Worm (Caenorhabditis elegans) whole organism, young adult: ENCODE measurements around the gene cox-6B.
A peak's percentile ranks its signal among the peaks of the same experiment; 100 is the strongest.

ENCODE experiments used
- D2030.7 ChIP-seq: fragments of 200-800 bp; sonication (Bioruptor generic); IDR thresholded peaks from 2 replicates; pipeline ENCODE4 v1.3.6; 2022; ENCODE audit warnings: missing genetic modification reagents, missing genetic modification characterization, missing compliant biosample characterization
- F22D6.2 ChIP-seq: sonication (generic microtip); optimal IDR thresholded peaks from 2 replicates; lab custom pipeline; 2016; ENCODE audit warnings: mild to moderate bottlenecking, missing genetic modification characterization, missing compliant biosample characterization
- F33H1.4 ChIP-seq: fragments of 200-800 bp; sonication (Bioruptor generic); IDR thresholded peaks from 2 replicates; pipeline ENCODE4 v1.3.6; 2022; ENCODE audit warnings: missing genetic modification reagents, missing genetic modification characterization, missing compliant biosample characterization
- K11D2.4 ChIP-seq: fragments of 200-800 bp; sonication (Bioruptor generic); IDR thresholded peaks from 2 replicates; pipeline ENCODE4 v1.3.6; 2022; ENCODE audit warnings: missing genetic modification reagents, missing genetic modification characterization, missing compliant biosample characterization
- T26A5.8 ChIP-seq: sonication (generic microtip); optimal IDR thresholded peaks from 2 replicates; lab custom pipeline; 2016; ENCODE audit warnings: missing genetic modification characterization, missing compliant biosample characterization
- Y67H2A.10 ChIP-seq: fragments of 200-800 bp; sonication (Bioruptor generic); conservative IDR thresholded peaks from 2 replicates; pipeline ENCODE4 v1.3.6; 2022; ENCODE audit warnings: missing genetic modification reagents, missing genetic modification characterization, missing compliant biosample characterization
- akir-1 ChIP-seq: fragments of 200-800 bp; sonication (Bioruptor generic); optimal IDR thresholded peaks from 2 replicates; lab custom pipeline; 2018; ENCODE audit warnings: mild to moderate bottlenecking, missing genetic modification characterization, moderate library complexity, missing compliant biosample characterization
- aptf-3 ChIP-seq: fragments of 200-800 bp; sonication (Bioruptor generic); IDR thresholded peaks from 2 replicates; pipeline ENCODE4 v1.3.6; 2022; ENCODE audit warnings: missing genetic modification characterization, missing compliant biosample characterization
- attf-5 ChIP-seq: fragments of 200-800 bp; sonication (Bioruptor generic); optimal IDR thresholded peaks from 2 replicates; lab custom pipeline; 2018; ENCODE audit warnings: mild to moderate bottlenecking, missing genetic modification characterization, missing compliant biosample characterization
- bed-1 ChIP-seq: fragments of 200-800 bp; sonication (Bioruptor generic); IDR thresholded peaks from 2 replicates; pipeline ENCODE4 v1.3.6; 2022; ENCODE audit warnings: missing genetic modification reagents, missing genetic modification characterization, missing compliant biosample characterization
- ccch-3 ChIP-seq: fragments of 200-800 bp; sonication (Bioruptor generic); optimal IDR thresholded peaks from 2 replicates; lab custom pipeline; 2018; ENCODE audit warnings: mild to moderate bottlenecking, missing genetic modification characterization, missing compliant biosample characterization
- ceh-27 ChIP-seq: fragments of 200-800 bp; sonication (Bioruptor generic); optimal IDR thresholded peaks from 2 replicates; lab custom pipeline; 2018; ENCODE audit warnings: mild to moderate bottlenecking, missing genetic modification characterization, moderate library complexity, missing compliant biosample characterization
- ceh-40 ChIP-seq: fragments of 200-800 bp; sonication (Bioruptor generic); IDR thresholded peaks from 2 replicates; pipeline ENCODE4 v1.3.6; 2022; ENCODE audit warnings: missing genetic modification characterization, missing compliant biosample characterization
- ceh-58 ChIP-seq: fragments of 200-800 bp; sonication (Bioruptor generic); IDR thresholded peaks from 2 replicates; pipeline ENCODE4 v1.3.6; 2022; ENCODE audit warnings: missing genetic modification characterization, missing compliant biosample characterization
- chd-7 ChIP-seq: sonication (generic microtip); optimal IDR thresholded peaks from 2 replicates; lab custom pipeline; 2016; ENCODE audit warnings: mild to moderate bottlenecking, missing genetic modification characterization, moderate library complexity, missing compliant biosample characterization
- dox-1 ChIP-seq: fragments of 200-800 bp; sonication (Bioruptor generic); IDR thresholded peaks from 2 replicates; pipeline ENCODE4 v1.3.6; 2022; ENCODE audit warnings: missing genetic modification reagents, missing genetic modification characterization, missing compliant biosample characterization
- efl-1 ChIP-seq: fragments of 150-350 bp; optimal IDR thresholded peaks from 2 replicates; lab custom pipeline; 2014; ENCODE audit warnings: missing biosample characterization, missing genetic modification reagents, missing genetic modification characterization
- egrh-3 ChIP-seq: fragments of 200-800 bp; sonication (Bioruptor generic); IDR thresholded peaks from 2 replicates; pipeline ENCODE4 v1.3.6; 2022; ENCODE audit warnings: missing genetic modification reagents, missing genetic modification characterization, missing compliant biosample characterization
- ets-4 ChIP-seq: fragments of 200-800 bp; sonication (Bioruptor generic); optimal IDR thresholded peaks from 2 replicates; lab custom pipeline; 2018; ENCODE audit warnings: mild to moderate bottlenecking, missing genetic modification characterization, missing compliant biosample characterization
- hmg-1.2 ChIP-seq: fragments of 200-800 bp; sonication (Bioruptor generic); IDR thresholded peaks from 2 replicates; pipeline ENCODE4 v1.3.6; 2022; ENCODE audit warnings: missing genetic modification reagents, missing genetic modification characterization, missing compliant biosample characterization
- hmg-20 ChIP-seq: fragments of 200-800 bp; sonication (Bioruptor generic); IDR thresholded peaks from 2 replicates; pipeline ENCODE4 v1.3.6; 2022; ENCODE audit warnings: missing genetic modification reagents, missing genetic modification characterization, missing compliant biosample characterization
- hsf-1 ChIP-seq: fragments of 200-800 bp; sonication (Bioruptor generic); IDR thresholded peaks from 2 replicates; pipeline ENCODE4 v1.3.6; 2022; ENCODE audit warnings: missing genetic modification reagents, missing genetic modification characterization, missing compliant biosample characterization
- lag-1 ChIP-seq: fragments of 200-800 bp; sonication (Bioruptor generic); IDR thresholded peaks from 2 replicates; pipeline ENCODE4 v1.3.6; 2022; ENCODE audit warnings: missing genetic modification reagents, missing genetic modification characterization, missing compliant biosample characterization
- let-607 ChIP-seq, 2 experiments: fragments of 200-800 bp in 1 of 2; sonication (Bioruptor generic) in 1 of 2; sonication (generic microtip) in 1 of 2; optimal IDR thresholded peaks; 2 replicates each; lab custom pipeline; 2016 to 2018; ENCODE audit warnings: mild to moderate bottlenecking in 2 of 2, missing compliant biosample characterization in 2 of 2, missing genetic modification characterization in 2 of 2, moderate library complexity in 2 of 2, missing genotype in 1 of 2
- lin-26 ChIP-seq: fragments of 200-800 bp; sonication (Bioruptor generic); IDR thresholded peaks from 2 replicates; pipeline ENCODE4 v1.3.6; 2022; ENCODE audit warnings: missing genetic modification reagents, missing genetic modification characterization, missing compliant biosample characterization
- lin-40 ChIP-seq: sonication (generic microtip); optimal IDR thresholded peaks from 2 replicates; lab custom pipeline; 2016; ENCODE audit warnings: missing genetic modification characterization, mild to moderate bottlenecking, missing compliant biosample characterization, missing genotype, missing genetic modification reagents
- lin-54 ChIP-seq: fragments of 200-800 bp; sonication (Bioruptor generic); optimal IDR thresholded peaks from 2 replicates; lab custom pipeline; 2018; ENCODE audit warnings: mild to moderate bottlenecking, missing genetic modification characterization, missing compliant biosample characterization
- lsy-27 ChIP-seq: sonication (generic microtip); optimal IDR thresholded peaks from 2 replicates; lab custom pipeline; 2017; ENCODE audit warnings: missing genetic modification characterization, mild to moderate bottlenecking, missing compliant biosample characterization, antibody characterized with exemption, missing genotype, borderline replicate concordance; ENCODE audit not compliant: insufficient read depth
- madf-3 ChIP-seq: fragments of 200-800 bp; sonication (Bioruptor generic); IDR thresholded peaks from 2 replicates; pipeline ENCODE4 v1.3.6; 2022; ENCODE audit warnings: missing genetic modification reagents, missing genetic modification characterization, missing compliant biosample characterization
- madf-8 ChIP-seq: fragments of 200-800 bp; sonication (Bioruptor generic); conservative IDR thresholded peaks from 2 replicates; pipeline ENCODE4 v1.3.6; 2022; ENCODE audit warnings: missing genetic modification reagents, missing genetic modification characterization, missing compliant biosample characterization
- mcd-1 ChIP-seq: fragments of 200-800 bp; sonication (Bioruptor generic); IDR thresholded peaks from 2 replicates; pipeline ENCODE4 v1.3.6; 2022; ENCODE audit warnings: missing genetic modification reagents, missing genetic modification characterization, missing compliant biosample characterization
- mxl-1 ChIP-seq: sonication (generic microtip); optimal IDR thresholded peaks from 2 replicates; lab custom pipeline; 2016; ENCODE audit warnings: missing genetic modification characterization, missing compliant biosample characterization
- nfya-1 ChIP-seq: sonication (generic microtip); optimal IDR thresholded peaks from 2 replicates; lab custom pipeline; 2017; ENCODE audit warnings: antibody characterized with exemption, missing compliant biosample characterization, missing genetic modification characterization, borderline replicate concordance; ENCODE audit not compliant: insufficient read depth
- nhr-120 ChIP-seq: fragments of 200-800 bp; sonication (Bioruptor generic); IDR thresholded peaks from 2 replicates; pipeline ENCODE4 v1.3.6; 2022; ENCODE audit warnings: missing genetic modification characterization, missing compliant biosample characterization
- nhr-27 ChIP-seq: fragments of 200-800 bp; sonication (Bioruptor generic); optimal IDR thresholded peaks from 2 replicates; lab custom pipeline; 2018; ENCODE audit warnings: mild to moderate bottlenecking, missing genetic modification characterization, moderate library complexity, missing compliant biosample characterization
- nhr-80 ChIP-seq: sonication (generic microtip); optimal IDR thresholded peaks from 2 replicates; lab custom pipeline; 2016; ENCODE audit warnings: missing genetic modification characterization, missing compliant biosample characterization
- pha-4 ChIP-seq: fragments of 150-350 bp; sonication (generic microtip); optimal IDR thresholded peaks from 2 replicates; lab custom pipeline; 2014; ENCODE audit warnings: missing biosample characterization, missing genetic modification reagents, missing genetic modification characterization
- rcor-1 ChIP-seq: fragments of 200-800 bp; sonication (Bioruptor generic); IDR thresholded peaks from 2 replicates; pipeline ENCODE4 v1.3.6; 2022; ENCODE audit warnings: missing genetic modification reagents, missing genetic modification characterization, missing compliant biosample characterization
- rec-8 ChIP-seq, 2 experiments: sonication (generic microtip); optimal IDR thresholded peaks; 2 replicates each; lab custom pipeline; 2016; ENCODE audit warnings: mild to moderate bottlenecking in 2 of 2, missing genetic modification characterization in 2 of 2, missing genetic modification reagents in 2 of 2, missing genotype in 2 of 2, missing biosample characterization in 1 of 2, missing compliant biosample characterization in 1 of 2, moderate library complexity in 1 of 2
- sdz-38 ChIP-seq: sonication (generic microtip); optimal IDR thresholded peaks from 2 replicates; lab custom pipeline; 2016; ENCODE audit warnings: missing genotype, missing genetic modification characterization, missing compliant biosample characterization
- snpc-3.4 ChIP-seq: sonication (generic microtip); optimal IDR thresholded peaks from 2 replicates; lab custom pipeline; 2017; ENCODE audit warnings: missing genetic modification characterization, mild to moderate bottlenecking, missing compliant biosample characterization, antibody characterized with exemption, moderate library complexity, missing genotype, missing genetic modification reagents
- sptf-2 ChIP-seq: fragments of 200-800 bp; sonication (Bioruptor generic); optimal IDR thresholded peaks from 2 replicates; lab custom pipeline; 2018; ENCODE audit warnings: mild to moderate bottlenecking, missing genetic modification characterization, missing compliant biosample characterization
- zfh-2 ChIP-seq: fragments of 200-800 bp; sonication (Bioruptor generic); conservative IDR thresholded peaks from 2 replicates; pipeline ENCODE4 v1.3.6; 2022; ENCODE audit warnings: missing genetic modification reagents, missing genetic modification characterization, missing compliant biosample characterization
- ztf-18 ChIP-seq: sonication (generic microtip); optimal IDR thresholded peaks from 2 replicates; lab custom pipeline; 2016; ENCODE audit warnings: missing genotype, mild to moderate bottlenecking, missing genetic modification characterization, missing compliant biosample characterization

The cox-6B gene

DNA sequence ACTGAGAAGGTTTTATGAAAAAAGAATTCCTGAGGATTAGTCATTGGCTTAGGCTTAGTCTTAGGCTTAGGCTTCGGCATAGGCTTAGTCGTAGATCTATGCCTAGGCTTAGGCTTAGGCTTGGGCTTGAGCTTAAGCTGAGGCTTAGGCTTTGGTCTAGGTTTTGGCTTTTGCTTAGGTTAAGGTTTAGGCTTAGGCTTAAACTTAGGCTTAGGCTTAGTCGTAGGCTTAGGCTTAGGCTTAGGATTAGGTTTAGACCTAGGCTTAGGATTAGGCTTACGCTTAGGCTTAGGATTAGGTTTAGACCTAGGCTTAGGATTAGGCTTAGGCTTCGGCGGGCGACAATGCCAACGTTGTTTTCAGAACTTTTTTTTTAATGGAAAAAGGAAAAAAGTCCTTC is 24.0 kb upstream of the cox-6B start:
- TF ChIP-seq hmg-1.2 (no peak), lin-26 (GFP tag; lab: Robert Waterston, UW) (0 out of 2 replicates have a peak, but pooled peaks have one; percentile 16), zfh-2 (GFP tag; lab: Robert Waterston, UW) (no peak), nhr-120 (GFP tag; lab: Robert Waterston, UW) (no peak), ceh-58 (GFP tag; lab: Robert Waterston, UW) (no peak), madf-8 (no peak)

DNA sequence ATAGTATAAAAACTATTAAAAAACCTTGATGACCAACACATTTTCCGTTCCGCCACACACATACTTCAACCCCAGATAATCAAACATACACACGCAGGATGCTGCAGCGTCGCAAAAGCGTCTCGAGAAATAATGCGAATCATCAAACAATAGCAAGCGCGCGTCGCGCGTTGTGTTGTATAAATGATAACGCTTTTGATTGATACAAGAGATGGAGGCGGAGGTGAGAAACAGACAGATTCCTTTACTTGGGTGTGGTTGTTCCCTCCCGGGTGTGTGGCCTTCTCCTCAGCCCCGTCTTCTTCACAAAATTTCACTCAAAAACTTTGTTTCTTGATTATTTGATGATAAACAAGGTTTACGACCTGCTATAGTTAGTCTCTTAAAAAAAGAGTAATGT is 23.4 kb upstream of the cox-6B start:
- no peak for TF ChIP-seq lag-1
- no peak for TF ChIP-seq lsy-27
- TF ChIP-seq sptf-2 = no peak
- TF ChIP-seq let-607 (tag; optimal IDR thresholded peaks at IDR 0.05; lab: Kevin White, UChicago) = peak in 1 of 2 experiments; percentile 25
- peak; percentile 8 for TF ChIP-seq attf-5 (GFP tag; lab: Kevin White, UChicago)
- peak; percentile 63 for TF ChIP-seq dox-1 (GFP tag; lab: Robert Waterston, UW)
- TF ChIP-seq nhr-80 (tag; lab: Kevin White, UChicago) = peak; percentile 73

DNA sequence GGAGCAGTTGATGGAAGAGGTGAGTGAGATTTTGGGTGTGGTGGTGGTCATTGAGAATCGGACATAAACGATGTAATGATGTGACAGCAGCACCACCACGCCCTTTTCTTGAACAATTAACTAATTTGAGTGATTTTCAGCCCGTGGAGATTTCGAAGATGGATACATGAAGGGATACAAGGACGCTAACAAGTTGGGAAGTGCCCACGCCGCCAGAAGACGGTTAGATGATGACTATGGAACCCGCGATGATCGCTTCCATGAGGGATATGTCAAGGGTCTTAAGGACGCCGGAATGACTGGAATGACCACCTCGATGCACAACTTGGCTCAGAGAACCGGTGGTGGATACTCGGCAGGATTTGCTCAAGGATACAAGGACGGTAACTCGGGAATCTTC is 21.4 kb upstream of the cox-6B start:
- TF ChIP-seq ceh-27 (GFP tag; lab: Kevin White, UChicago) (no peak), zfh-2 (GFP tag; lab: Robert Waterston, UW) (peak; percentile 62), madf-3 (no peak)

DNA sequence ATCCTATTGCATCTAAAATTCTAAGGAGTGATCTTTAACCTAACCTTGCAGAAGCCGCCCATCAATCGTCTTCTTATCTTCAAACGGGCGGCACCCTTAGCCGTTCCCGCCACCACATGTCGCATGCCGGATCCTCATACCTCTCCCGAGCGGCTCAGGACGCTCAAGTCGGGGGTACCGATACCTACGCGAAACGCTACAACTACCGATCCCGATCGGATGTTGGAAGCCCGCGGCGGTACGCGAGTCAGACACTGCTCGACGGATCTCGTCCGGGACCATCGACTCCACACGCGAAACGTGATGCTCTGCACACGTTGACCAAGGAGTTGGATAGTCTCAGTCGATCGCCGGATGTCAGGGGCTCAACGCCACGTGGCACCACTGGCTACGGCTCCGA is 20.1 kb upstream of the cox-6B start:
- TF ChIP-seq rec-8 (tag; optimal IDR thresholded peaks at IDR 0.05; lab: Kevin White, UChicago) = no peak
- no peak for TF ChIP-seq Y67H2A.10
- no peak for TF ChIP-seq nfya-1 (tag; lab: Kevin White, UChicago)
- TF ChIP-seq lag-1 = no peak
- TF ChIP-seq hsf-1 = no peak
- no peak for TF ChIP-seq ceh-40 (GFP tag; lab: Robert Waterston, UW)
- TF ChIP-seq K11D2.4 (GFP tag; lab: Robert Waterston, UW) = 0 out of 2 replicates have a peak, but pooled peaks have one; percentile 24
- TF ChIP-seq egrh-3 = no peak
- TF ChIP-seq chd-7 (tag; lab: Kevin White, UChicago) = no peak
- 0 out of 2 replicates have a peak, but pooled peaks have one; percentile 35 for TF ChIP-seq aptf-3 (GFP tag; lab: Robert Waterston, UW)
- 0 out of 2 replicates have a peak, but pooled peaks have one; percentile 18 for TF ChIP-seq mcd-1 (GFP tag; lab: Robert Waterston, UW)
- TF ChIP-seq efl-1 (GFP tag; lab: Kevin White, UChicago) = no peak
- TF ChIP-seq nhr-27 (tag; lab: Kevin White, UChicago) = no peak
- no peak for TF ChIP-seq ets-4 (GFP tag; lab: Kevin White, UChicago)
- no peak for TF ChIP-seq snpc-3.4 (tag; lab: Kevin White, UChicago)
- TF ChIP-seq lin-40 (tag; lab: Kevin White, UChicago) = no peak
- no peak for TF ChIP-seq akir-1 (GFP tag; lab: Kevin White, UChicago)
- TF ChIP-seq ceh-27 (GFP tag; lab: Kevin White, UChicago) = no peak
- no peak for TF ChIP-seq rcor-1 (GFP tag; lab: Robert Waterston, UW)
- TF ChIP-seq pha-4 (tag; lab: Kevin White, UChicago) = no peak
- no peak for TF ChIP-seq D2030.7 (GFP tag; lab: Robert Waterston, UW)
- no peak for TF ChIP-seq hmg-20 (GFP tag; lab: Robert Waterston, UW)
- TF ChIP-seq bed-1 (GFP tag; lab: Robert Waterston, UW) = 0 out of 2 replicates have a peak, but pooled peaks have one; percentile 15
- no peak for TF ChIP-seq F33H1.4 (GFP tag; lab: Robert Waterston, UW)
- TF ChIP-seq madf-3 = no peak
- TF ChIP-seq mxl-1 = no peak
- TF ChIP-seq T26A5.8 (tag; lab: Kevin White, UChicago) = no peak
- no peak for TF ChIP-seq dox-1 (GFP tag; lab: Robert Waterston, UW)
- TF ChIP-seq ccch-3 (GFP tag; lab: Kevin White, UChicago) = no peak
- TF ChIP-seq sdz-38 (tag; lab: Kevin White, UChicago) = no peak
- TF ChIP-seq lin-54 (GFP tag; lab: Kevin White, UChicago) = no peak
- TF ChIP-seq ztf-18 (tag; lab: Kevin White, UChicago) = no peak
- no peak for TF ChIP-seq F22D6.2 (tag; lab: Kevin White, UChicago)
